Fruit fly (Drosophila melanogaster) whole organism, embryonic: ENCODE data around the gene CG15408.

Source experiments
- Adf1 ChIP-seq: fragments of 200-800 bp; sonication (Bioruptor generic); IDR thresholded peaks from 2 replicates; pipeline ENCODE4 v1.3.6; 2022; ENCODE audit warnings: missing biosample characterization, missing genetic modification characterization
- BtbVII ChIP-seq: fragments of 200-800 bp; sonication (Bioruptor generic); optimal IDR thresholded peaks from 3 replicates; lab custom pipeline; 2017; ENCODE audit warnings: missing biosample characterization, mild to moderate bottlenecking, missing genetic modification characterization
- CG10321 ChIP-seq: fragments of 200-800 bp; sonication (Bioruptor generic); IDR thresholded peaks from 2 replicates; pipeline ENCODE4 v1.3.6; 2022; ENCODE audit warnings: missing biosample characterization, missing genetic modification characterization
- CG11398 ChIP-seq: fragments of 200-800 bp; sonication (Bioruptor generic); optimal IDR thresholded peaks from 2 replicates; lab custom pipeline; 2016; ENCODE audit warnings: missing biosample characterization, missing genetic modification characterization
- CG13424 ChIP-seq: fragments of 200-800 bp; sonication (Bioruptor generic); optimal IDR thresholded peaks from 2 replicates; lab custom pipeline; 2019; ENCODE audit warnings: missing biosample characterization, mild to moderate bottlenecking, missing genetic modification characterization, moderate library complexity
- CG14014 ChIP-seq: fragments of 200-800 bp; sonication (Bioruptor generic); IDR thresholded peaks from 2 replicates; pipeline ENCODE4 v1.3.6; 2022; ENCODE audit warnings: missing biosample characterization, missing genetic modification characterization
- CG14667 ChIP-seq: fragments of 200-800 bp; sonication (Bioruptor generic); IDR thresholded peaks from 2 replicates; pipeline ENCODE4 v1.3.6; 2022; ENCODE audit warnings: missing biosample characterization, missing genetic modification characterization
- CG1603 ChIP-seq: fragments of 200-800 bp; sonication (Bioruptor generic); optimal IDR thresholded peaks from 2 replicates; lab custom pipeline; 2019; ENCODE audit warnings: missing biosample characterization, mild to moderate bottlenecking, missing genetic modification characterization, moderate library complexity
- CG17802 ChIP-seq: fragments of 200-800 bp; sonication (Bioruptor generic); optimal IDR thresholded peaks from 2 replicates; lab custom pipeline; 2018; ENCODE audit warnings: missing biosample characterization, mild to moderate bottlenecking, missing genetic modification characterization, moderate library complexity
- CG17829 ChIP-seq: fragments of 200-800 bp; optimal IDR thresholded peaks from 2 replicates; lab custom pipeline; 2019; ENCODE audit warnings: missing biosample characterization, mild to moderate bottlenecking, missing genetic modification characterization, moderate library complexity
- CG31388 ChIP-seq: fragments of 200-800 bp; sonication (Bioruptor generic); optimal IDR thresholded peaks from 2 replicates; lab custom pipeline; 2016; ENCODE audit warnings: missing biosample characterization, missing genetic modification characterization
- CG33213 ChIP-seq: fragments of 200-800 bp; sonication (Bioruptor generic); optimal IDR thresholded peaks from 3 replicates; lab custom pipeline; 2016; ENCODE audit warnings: missing biosample characterization, missing genetic modification characterization
- CG34422 ChIP-seq: fragments of 200-800 bp; sonication (Bioruptor generic); IDR thresholded peaks from 3 replicates; pipeline ENCODE4 v1.3.6; 2022; ENCODE audit warnings: missing biosample characterization, missing genetic modification characterization
- CG6813 ChIP-seq: fragments of 200-800 bp; sonication (Bioruptor generic); optimal IDR thresholded peaks from 2 replicates; lab custom pipeline; 2017; ENCODE audit warnings: missing biosample characterization, missing genetic modification characterization, mild to moderate bottlenecking, moderate library complexity, missing genetic modification reagents
- CG8290 ChIP-seq, 3 experiments: fragments of 200-800 bp; sonication (Bioruptor generic); optimal IDR thresholded peaks; 2 replicates each; lab custom pipeline; 2016 to 2019; ENCODE audit warnings: missing biosample characterization in 3 of 3, missing genetic modification characterization in 3 of 3, mild to moderate bottlenecking in 2 of 3, moderate library complexity in 1 of 3
- Dfd ChIP-seq, 2 experiments: fragments of >200 bp; optimal IDR thresholded peaks; 2 replicates each; lab custom pipeline; 2017; ENCODE audit warnings: missing biosample characterization in 2 of 2, missing genetic modification characterization in 2 of 2
- Dp ChIP-seq: fragments of 200-800 bp; sonication (Bioruptor generic); optimal IDR thresholded peaks from 2 replicates; lab custom pipeline; 2018; ENCODE audit warnings: missing biosample characterization, mild to moderate bottlenecking, missing genetic modification characterization, moderate library complexity
- Elba2 ChIP-seq: fragments of 200-800 bp; sonication (Bioruptor generic); optimal IDR thresholded peaks from 3 replicates; lab custom pipeline; 2016; ENCODE audit warnings: missing biosample characterization, missing genetic modification characterization
- Fer1 ChIP-seq: fragments of 200-800 bp; sonication (Bioruptor generic); optimal IDR thresholded peaks from 2 replicates; lab custom pipeline; 2017; ENCODE audit warnings: missing biosample characterization, mild to moderate bottlenecking, missing genetic modification characterization
- Gsc ChIP-seq: fragments of 200-800 bp; sonication (Bioruptor generic); IDR thresholded peaks from 2 replicates; pipeline ENCODE4 v1.3.6; 2022; ENCODE audit warnings: missing biosample characterization, missing genetic modification characterization
- Hmx ChIP-seq: fragments of 200-800 bp; sonication (Bioruptor generic); optimal IDR thresholded peaks from 2 replicates; lab custom pipeline; 2016; ENCODE audit warnings: missing biosample characterization, missing genetic modification characterization
- Hr51 ChIP-seq, 2 experiments: fragments of 200-800 bp; sonication (Bioruptor generic); optimal IDR thresholded peaks; 2 replicates in 1 of 2; 3 replicates in 1 of 2; lab custom pipeline; 2016 to 2018; ENCODE audit warnings: missing biosample characterization in 2 of 2, missing genetic modification characterization in 2 of 2, mild to moderate bottlenecking in 1 of 2, moderate library complexity in 1 of 2
- Hr78 ChIP-seq, 2 experiments: fragments of 200-800 bp in 1 of 2; fragments of >200 bp in 1 of 2; sonication (Bioruptor generic) in 1 of 2; optimal IDR thresholded peaks; 2 replicates each; lab custom pipeline; 2017 to 2019; ENCODE audit warnings: missing biosample characterization in 2 of 2, missing genetic modification characterization in 2 of 2, mild to moderate bottlenecking in 1 of 2, moderate library complexity in 1 of 2
- MTF-1 ChIP-seq: fragments of 200-800 bp; sonication (Bioruptor generic); optimal IDR thresholded peaks from 2 replicates; lab custom pipeline; 2018; ENCODE audit warnings: missing biosample characterization, mild to moderate bottlenecking, missing genetic modification characterization, borderline replicate concordance
- Mes4 ChIP-seq: fragments of 200-800 bp; sonication (Bioruptor generic); optimal IDR thresholded peaks from 2 replicates; lab custom pipeline; 2016; ENCODE audit warnings: missing biosample characterization, missing genetic modification characterization
- NC2α ChIP-seq: fragments of 200-800 bp; sonication (Bioruptor generic); optimal IDR thresholded peaks from 2 replicates; lab custom pipeline; 2016; ENCODE audit warnings: missing biosample characterization, missing genetic modification characterization
- Optix ChIP-seq: fragments of 200-800 bp; sonication (Bioruptor generic); IDR thresholded peaks from 3 replicates; pipeline ENCODE4 v1.3.6; 2022; ENCODE audit warnings: missing biosample characterization, missing genetic modification characterization
- Rfx ChIP-seq: fragments of 200-800 bp; sonication (Bioruptor generic); IDR thresholded peaks from 2 replicates; pipeline ENCODE4 v1.3.6; 2022; ENCODE audit warnings: missing biosample characterization, missing genetic modification characterization
- Six4 ChIP-seq: fragments of 200-800 bp; sonication (Bioruptor generic); optimal IDR thresholded peaks from 2 replicates; lab custom pipeline; 2016; ENCODE audit warnings: missing biosample characterization, missing genetic modification characterization
- chinmo ChIP-seq: fragments of 200-800 bp; sonication (Bioruptor generic); IDR thresholded peaks from 4 replicates; pipeline ENCODE4 v1.3.6; 2022; ENCODE audit warnings: missing biosample characterization, missing genetic modification characterization; ENCODE audit not compliant: partially characterized antibody
- chn ChIP-seq: fragments of 200-800 bp; sonication (Bioruptor generic); optimal IDR thresholded peaks from 2 replicates; lab custom pipeline; 2016; ENCODE audit warnings: missing biosample characterization, missing genetic modification characterization
- fd96Cb ChIP-seq: fragments of 200-800 bp; sonication (Bioruptor generic); optimal IDR thresholded peaks from 2 replicates; lab custom pipeline; 2018; ENCODE audit warnings: missing biosample characterization, mild to moderate bottlenecking, missing genetic modification characterization, moderate library complexity
- hbn ChIP-seq: fragments of 200-800 bp; sonication (Bioruptor generic); IDR thresholded peaks from 2 replicates; pipeline ENCODE4 v1.3.6; 2022; ENCODE audit warnings: missing biosample characterization, missing genetic modification characterization; ENCODE audit not compliant: partially characterized antibody
- nom ChIP-seq: fragments of 200-800 bp; sonication (Bioruptor generic); optimal IDR thresholded peaks from 2 replicates; lab custom pipeline; 2017; ENCODE audit warnings: missing biosample characterization, missing genetic modification characterization, mild to moderate bottlenecking, moderate library complexity, missing genetic modification reagents
- peb ChIP-seq: fragments of 200-800 bp; sonication (Bioruptor generic); IDR thresholded peaks from 2 replicates; pipeline ENCODE4 v1.3.6; 2022; ENCODE audit warnings: missing biosample characterization, missing genetic modification characterization
- pho ChIP-seq: fragments of 200-800 bp; sonication (Bioruptor generic); optimal IDR thresholded peaks from 2 replicates; lab custom pipeline; 2016; ENCODE audit warnings: missing biosample characterization, missing genetic modification characterization
- seq ChIP-seq: fragments of 200-800 bp; sonication (Bioruptor generic); IDR thresholded peaks from 2 replicates; pipeline ENCODE4 v1.3.6; 2022; ENCODE audit warnings: missing biosample characterization, missing genetic modification characterization
- slbo ChIP-seq: fragments of 200-800 bp; sonication (Bioruptor generic); IDR thresholded peaks from 2 replicates; pipeline ENCODE4 v1.3.6; 2022; ENCODE audit warnings: missing biosample characterization, missing genetic modification characterization
- sob ChIP-seq: fragments of 200-800 bp; sonication (Bioruptor generic); IDR thresholded peaks from 2 replicates; pipeline ENCODE4 v1.3.6; 2022; ENCODE audit warnings: missing biosample characterization, missing genetic modification characterization
- usp ChIP-seq: fragments of >200 bp; optimal IDR thresholded peaks from 2 replicates; lab custom pipeline; 2017; ENCODE audit warnings: missing biosample characterization, missing genetic modification characterization
- zf30C ChIP-seq: fragments of 200-800 bp; sonication (Bioruptor generic); optimal IDR thresholded peaks from 3 replicates; lab custom pipeline; 2018; ENCODE audit warnings: missing biosample characterization, mild to moderate bottlenecking, missing genetic modification characterization

CG15408 gene

DNA sequence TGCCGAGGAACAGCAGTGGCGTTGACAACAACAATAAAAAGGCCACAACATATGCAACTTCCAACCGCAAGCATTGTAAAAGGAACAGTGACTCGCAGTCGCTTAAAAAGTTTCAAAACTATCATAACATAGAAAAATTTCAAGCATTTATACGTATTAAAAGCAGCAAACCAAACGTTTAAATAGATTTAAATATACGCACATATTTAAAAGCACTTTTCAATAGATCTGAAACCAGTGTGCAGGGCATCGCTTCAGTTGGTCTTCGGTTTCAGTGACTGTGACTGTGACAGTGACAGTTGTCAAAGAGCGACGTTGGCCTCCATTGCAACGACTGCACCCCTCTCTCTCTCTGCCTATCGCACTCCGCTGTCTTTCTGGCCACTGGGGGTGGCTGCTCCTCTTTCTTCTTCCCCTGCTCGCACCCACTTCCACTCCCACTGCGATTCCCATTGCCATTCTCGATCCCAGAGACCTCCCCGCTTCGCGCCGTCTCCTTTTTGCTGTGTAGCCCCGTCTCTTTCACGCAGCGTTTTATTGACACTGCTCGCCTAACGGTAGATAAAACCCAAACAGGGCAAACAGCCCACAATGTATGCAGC is 15.6 kb downstream of the CG15408 start (continued):
- TF ChIP-seq seq: peak; percentile 47
- TF ChIP-seq CG11398 (GFP tag; lab: Kevin White, UChicago): peak; percentile 2
- peak; percentile 76 for TF ChIP-seq chn (GFP tag; lab: Kevin White, UChicago)
- TF ChIP-seq sob: peak; percentile 78
- TF ChIP-seq CG33213 (GFP tag; lab: Kevin White, UChicago): peak; percentile 52
- no peak for TF ChIP-seq hbn
- peak; percentile 77 for TF ChIP-seq Gsc
- peak; percentile 89 for TF ChIP-seq peb
- no peak for TF ChIP-seq Elba2 (GFP tag; lab: Kevin White, UChicago)
- peak; percentile 84 for TF ChIP-seq CG17829
- TF ChIP-seq CG13424 (tag; lab: Kevin White, UChicago): peak; percentile 68

DNA sequence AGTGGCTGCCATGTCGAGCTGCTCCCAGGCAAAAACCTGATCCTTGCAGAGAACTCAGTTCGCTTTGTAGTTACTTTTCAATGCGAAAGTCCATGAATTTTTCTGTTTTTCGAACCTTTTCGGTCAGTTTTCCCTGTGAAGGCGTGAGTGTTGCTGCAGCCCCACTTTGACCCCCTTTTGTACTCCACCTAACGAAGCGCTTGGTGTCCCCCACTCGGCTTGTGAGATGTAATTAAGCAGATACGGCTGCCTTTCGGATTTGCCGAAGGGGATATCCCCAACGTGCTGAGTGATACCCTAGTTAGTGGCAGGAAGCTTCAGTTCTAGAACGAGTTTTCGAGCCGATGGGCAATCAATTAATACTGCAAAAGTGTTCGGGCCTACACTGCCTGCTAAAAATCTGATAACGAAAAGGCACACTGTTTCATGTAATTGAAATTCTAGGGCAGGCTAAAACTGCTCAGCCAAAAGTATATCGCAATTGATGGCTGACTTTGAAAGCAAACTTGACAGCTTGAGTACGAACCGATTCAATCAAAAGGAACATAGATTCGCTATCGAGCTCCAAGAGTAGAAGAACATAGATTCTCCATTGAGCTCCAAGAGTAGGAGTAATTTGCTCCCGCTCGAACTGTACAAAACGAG is 19.1 kb downstream of the CG15408 start:
- TF ChIP-seq nom (peak; percentile 43), Six4 (GFP tag; lab: Kevin White, UChicago) (no peak)

DNA sequence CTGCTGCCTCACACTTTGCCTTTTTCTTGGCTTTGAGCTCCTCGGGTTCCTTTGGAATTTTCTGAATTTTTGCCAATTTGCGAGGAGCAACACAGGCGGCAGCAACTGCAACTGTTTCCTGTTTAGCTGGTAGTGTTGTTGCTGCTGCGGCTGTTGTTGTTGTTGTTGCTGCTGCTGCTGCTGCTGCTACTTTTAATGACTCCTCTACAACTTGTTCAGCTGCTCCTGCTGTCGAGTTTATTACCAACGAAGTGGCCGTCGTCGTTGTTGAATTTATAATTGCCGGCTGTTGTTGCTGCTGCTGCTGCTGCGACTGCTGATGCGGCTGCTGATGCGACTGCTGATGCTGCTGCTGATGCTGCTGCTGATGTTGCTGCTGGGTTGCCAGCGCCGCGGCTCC is 20.3 kb downstream of the CG15408 start:
- TF ChIP-seq Dfd (GFP tag; optimal IDR thresholded peaks at IDR 0.05; lab: Kevin White, UChicago) (peak in 1 of 2 experiments; percentile 32), CG17802 (tag; lab: Kevin White, UChicago) (no peak)
- TF ChIP-seq, all 482 proteins: peak for 1

DNA sequence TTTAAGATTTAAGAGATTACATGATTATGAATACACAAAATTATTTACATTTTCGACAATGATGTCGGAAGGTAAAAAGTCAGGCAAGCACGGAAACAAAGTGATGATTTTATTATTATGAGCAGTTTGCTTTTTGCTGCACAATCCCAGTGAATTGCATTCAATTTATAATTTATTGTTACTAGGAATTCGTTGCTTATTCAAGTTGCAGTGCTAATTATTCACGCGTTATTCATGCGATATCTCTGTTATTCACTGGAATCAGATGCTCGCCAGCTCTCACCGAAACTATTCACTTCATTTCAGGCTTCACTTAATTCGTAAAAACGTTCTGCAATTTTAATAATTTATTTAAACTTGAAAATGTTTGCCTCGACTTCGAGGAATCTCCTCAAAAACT is 21.2 kb downstream of the CG15408 start:
- TF ChIP-seq NC2α (no peak), CG1603 (tag; lab: Kevin White, UChicago) (no peak), Rfx (GFP tag; lab: Robert Waterston, UW) (no peak), CG6813 (GFP tag; lab: Kevin White, UChicago) (no peak), CG10321 (GFP tag; lab: Robert Waterston, UW) (no peak), fd96Cb (tag; lab: Kevin White, UChicago) (no peak), CG34422 (GFP tag; lab: Robert Waterston, UW) (no peak), Adf1 (no peak), MTF-1 (GFP tag; lab: Kevin White, UChicago) (no peak), Hmx (no peak), Hr78 (GFP tag; optimal IDR thresholded peaks at IDR 0.05; lab: Kevin White, UChicago) (no peak), Optix (no peak), BtbVII (GFP tag; lab: Kevin White, UChicago) (no peak)

DNA sequence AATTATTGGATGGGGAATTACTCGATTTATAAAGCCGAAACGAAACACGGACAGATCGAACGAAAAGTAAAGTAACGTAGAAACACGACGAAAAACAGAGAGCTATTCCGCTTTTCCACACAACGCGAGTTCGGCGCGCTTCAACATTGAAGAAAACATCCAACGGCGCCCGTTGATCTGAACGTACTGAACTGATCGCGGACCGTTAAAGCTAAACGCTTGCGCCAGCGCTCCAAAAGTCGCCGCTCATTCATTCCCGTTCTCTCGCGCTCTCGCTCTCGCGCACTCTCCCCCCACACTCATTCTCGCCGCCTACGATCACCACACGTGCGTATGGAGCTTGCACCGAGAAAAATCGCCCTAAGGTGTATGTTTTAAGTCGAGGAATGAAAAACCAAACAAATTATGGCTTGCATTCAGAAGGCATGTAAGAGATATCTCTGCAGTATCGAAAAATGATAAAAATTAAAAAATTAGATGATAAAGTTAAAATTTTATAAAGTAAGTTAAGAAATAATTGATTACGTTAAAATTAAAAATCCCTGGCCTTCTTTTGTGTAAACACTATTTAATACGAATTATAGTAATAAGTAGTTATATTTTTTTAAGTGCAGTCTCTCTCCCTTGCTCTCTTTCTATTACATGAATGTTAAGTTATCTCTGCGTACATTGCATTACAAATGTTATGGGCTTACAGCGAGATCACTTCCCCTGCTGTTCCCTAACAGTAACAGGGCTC is 22.2 kb downstream of the CG15408 start, which contains the start of gene E23:
TSS of gene E23 (minus strand) at position 188 of the 739 bp plus-strand sequence.
- TF ChIP-seq CG14667 (GFP tag; lab: Robert Waterston, UW): peak; percentile 97
- TF ChIP-seq Hr51 (GFP tag; optimal IDR thresholded peaks at IDR 0.05; lab: Kevin White, UChicago): peak; percentile 96 to 100
- TF ChIP-seq CG31388 (GFP tag; lab: Kevin White, UChicago): peak; percentile 92
- no peak for TF ChIP-seq usp (GFP tag; lab: Kevin White, UChicago)
- peak; percentile 92 for TF ChIP-seq nom
- peak; percentile 96 for TF ChIP-seq pho (GFP tag; lab: Kevin White, UChicago)
- TF ChIP-seq hbn: no peak
- peak; percentile 99 for TF ChIP-seq zf30C (GFP tag; lab: Kevin White, UChicago)
- TF ChIP-seq CG14014: peak; percentile 98
- TF ChIP-seq Mes4 (GFP tag; lab: Kevin White, UChicago): peak; percentile 91
- peak; percentile 98 for TF ChIP-seq BtbVII (GFP tag; lab: Kevin White, UChicago)
- TF ChIP-seq CG8290 (GFP tag; optimal IDR thresholded peaks at IDR 0.05; lab: Kevin White, UChicago): peak; percentile 97
- TF ChIP-seq CG8290 (tag; optimal IDR thresholded peaks at IDR 0.05; lab: Kevin White, UChicago): peak; percentile 93 to 94
- TF ChIP-seq Fer1 (GFP tag; lab: Kevin White, UChicago): peak; percentile 99
- TF ChIP-seq chinmo: peak; percentile 97; the same call in 3 of the 4 replicates
- peak; percentile 98 for TF ChIP-seq slbo
- TF ChIP-seq Dp: peak; percentile 31
